Worm (Caenorhabditis elegans): ENCODE results near the gene fbxa-59.

DNA sequence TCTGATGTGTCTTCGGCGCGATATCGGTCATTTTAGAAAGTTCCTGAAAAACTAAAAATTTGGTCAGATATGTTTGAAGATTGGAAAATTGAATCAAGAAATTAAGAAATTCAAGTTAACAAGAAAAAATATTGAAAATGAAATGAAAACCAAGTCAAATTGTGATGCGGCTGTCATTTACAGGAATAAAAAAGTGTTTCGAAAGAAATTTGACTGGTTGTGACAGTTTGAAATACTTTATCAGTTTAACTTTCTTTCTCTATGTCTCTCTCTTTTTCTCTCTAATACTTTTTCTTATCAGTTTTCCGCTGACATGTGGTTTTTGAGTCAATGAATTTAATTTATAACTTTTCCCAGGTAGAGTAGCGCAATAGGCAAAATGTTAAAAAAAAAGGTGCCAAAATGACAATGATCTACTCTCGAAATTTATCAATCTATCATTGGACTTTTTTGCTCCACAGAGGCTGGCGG lies 7.2 kb downstream of the fbxa-59 start, which contains the start of gene fbxa-55:
- TF ChIP-seq ama-1 (optimal IDR thresholded peaks at IDR 0.05) (no peak), ama-1 (GFP tag; optimal IDR thresholded peaks at IDR 0.05) (no peak), B0019.2 (GFP tag; conservative IDR thresholded peaks at IDR 0.05) (no peak), unc-62 (GFP tag; optimal IDR thresholded peaks at IDR 0.05) (peak; percentile 68), B0035.1 (tag; optimal IDR thresholded peaks at IDR 0.05) (no peak), rpc-1 (optimal IDR thresholded peaks at IDR 0.05) (no peak), rpc-1 (tag; optimal IDR thresholded peaks at IDR 0.05) (no peak), fkh-3 (tag; optimal IDR thresholded peaks at IDR 0.05) (no peak), dpl-1 (GFP tag; optimal IDR thresholded peaks at IDR 0.05) (no peak), snpc-1.3 (tag; optimal IDR thresholded peaks at IDR 0.05; ENCODE audit: insufficient read depth) (no peak), snpc-4 (GFP tag; optimal IDR thresholded peaks at IDR 0.05) (no peak), snpc-4 (tag; optimal IDR thresholded peaks at IDR 0.05) (no peak), nhr-179 (tag; optimal IDR thresholded peaks at IDR 0.05) (no peak), athp-1 (tag; optimal IDR thresholded peaks at IDR 0.05) (no peak), C17E4.6 (GFP tag; IDR thresholded peaks at IDR 0.05) (no peak), sdz-38 (tag; optimal IDR thresholded peaks at IDR 0.05) (no peak), zim-3 (tag; optimal IDR thresholded peaks at IDR 0.05) (no peak)
